Worm (Caenorhabditis elegans) whole organism, L2 larva: ENCODE results near the gene sdz-16.

ENCODE experiments used
- lsy-2 ChIP-seq, 2 experiments: fragments of 150-350 bp in 1 of 2; sonication (generic microtip) in 1 of 2; optimal IDR thresholded peaks; 2 replicates each; lab custom pipeline; 2014 to 2017; ENCODE audit warnings: missing biosample characterization in 2 of 2, missing genetic modification characterization in 2 of 2
- nhr-10 ChIP-seq: sonication (generic microtip); optimal IDR thresholded peaks from 2 replicates; lab custom pipeline; 2017; ENCODE audit warnings: missing biosample characterization, missing genetic modification characterization
- nhr-237 ChIP-seq: fragments of 150-350 bp; optimal IDR thresholded peaks from 2 replicates; lab custom pipeline; 2014; ENCODE audit warnings: missing biosample characterization, missing genetic modification characterization
- peb-1 ChIP-seq: fragments of 150-350 bp; optimal IDR thresholded peaks from 2 replicates; lab custom pipeline; 2014; ENCODE audit warnings: missing biosample characterization, missing genetic modification characterization
- ztf-11 ChIP-seq: sonication (generic microtip); optimal IDR thresholded peaks from 2 replicates; lab custom pipeline; 2017; ENCODE audit warnings: missing biosample characterization, missing genetic modification characterization

ce11 chrV:17352827-17353373, 25.1 kb upstream of the sdz-16 start, which contains the start of the genes fbxa-134 and F47H4.2:
- TF ChIP-seq nhr-10 (tag; lab: Kevin White, UChicago), result no peak
- TF ChIP-seq nhr-237 (tag; lab: Kevin White, UChicago), result no peak
- no peak for TF ChIP-seq ztf-11
- no peak for TF ChIP-seq lsy-2 (tag; optimal IDR thresholded peaks at IDR 0.05; lab: Kevin White, UChicago)
- no peak for TF ChIP-seq peb-1 (tag; lab: Kevin White, UChicago)
